Worm (Caenorhabditis elegans): Measurements from ENCODE around the gene Y43F4A.1.

- TF ChIP-seq blmp-1 (tag; optimal IDR thresholded peaks at IDR 0.05) (no peak), mep-1 (tag; optimal IDR thresholded peaks at IDR 0.05) (no peak)
These were observed 2.1 kb downstream of the Y43F4A.1 start for ce11 chrIII:13225019-13225418.
